Fruit fly (Drosophila melanogaster) whole organism, prepupa: ENCODE measurements around the gene Gss2.

Experiments used
- Blimp-1 ChIP-seq: fragments of 200-800 bp; sonication (Bioruptor generic); optimal IDR thresholded peaks from 3 replicates; lab custom pipeline; 2017; ENCODE audit warnings: missing biosample characterization, missing genetic modification characterization, mild to moderate bottlenecking, moderate library complexity, missing genetic modification reagents
- CG11294 ChIP-seq: fragments of 200-800 bp; sonication (Bioruptor generic); IDR thresholded peaks from 2 replicates; pipeline ENCODE4 v1.3.6; 2022; ENCODE audit warnings: missing biosample characterization, missing genetic modification characterization
- CG15336 ChIP-seq: fragments of 200-800 bp; sonication (Bioruptor generic); IDR thresholded peaks from 2 replicates; pipeline ENCODE4 v1.3.6; 2022; ENCODE audit warnings: missing biosample characterization, missing genetic modification characterization
- CG31627 ChIP-seq: fragments of 200-800 bp; sonication (Bioruptor generic); optimal IDR thresholded peaks from 3 replicates; lab custom pipeline; 2016; ENCODE audit warnings: missing biosample characterization, missing genetic modification characterization
- CG32006 ChIP-seq: fragments of 200-800 bp; sonication (Bioruptor generic); optimal IDR thresholded peaks from 3 replicates; lab custom pipeline; 2017; ENCODE audit warnings: missing biosample characterization, mild to moderate bottlenecking, missing genetic modification characterization
- CG34406 ChIP-seq: fragments of 200-800 bp; sonication (Bioruptor generic); optimal IDR thresholded peaks from 3 replicates; lab custom pipeline; 2016; ENCODE audit warnings: missing biosample characterization, missing genetic modification characterization
- CG6276 ChIP-seq: fragments of 200-800 bp; sonication (Bioruptor generic); optimal IDR thresholded peaks from 2 replicates; lab custom pipeline; 2017; ENCODE audit warnings: missing biosample characterization, mild to moderate bottlenecking, missing genetic modification characterization
- CG8319 ChIP-seq: fragments of 200-800 bp; sonication (Bioruptor generic); optimal IDR thresholded peaks from 3 replicates; lab custom pipeline; 2016; ENCODE audit warnings: missing biosample characterization, missing genetic modification characterization
- CG8632 ChIP-seq: fragments of 200-800 bp; sonication (Bioruptor generic); optimal IDR thresholded peaks from 3 replicates; lab custom pipeline; 2016; ENCODE audit warnings: missing biosample characterization, missing genetic modification characterization
- CG9139 ChIP-seq: fragments of 200-800 bp; sonication (Bioruptor generic); optimal IDR thresholded peaks from 3 replicates; lab custom pipeline; 2017; ENCODE audit warnings: missing biosample characterization, mild to moderate bottlenecking, missing genetic modification characterization
- Eip78C ChIP-seq: fragments of 200-800 bp; sonication (Bioruptor generic); peaks from one replicate; lab custom pipeline; 2016; ENCODE audit warnings: missing biosample characterization, missing genetic modification characterization
- Eip93F ChIP-seq: fragments of 200-800 bp; sonication (Bioruptor generic); optimal IDR thresholded peaks from 2 replicates; lab custom pipeline; 2016; ENCODE audit warnings: missing biosample characterization, mild to moderate bottlenecking, missing genetic modification characterization
- Ets96B ChIP-seq: fragments of 200-800 bp; optimal IDR thresholded peaks from 2 replicates; lab custom pipeline; 2019; ENCODE audit warnings: missing biosample characterization, mild to moderate bottlenecking, missing genetic modification characterization, moderate library complexity
- Gug ChIP-seq: fragments of 200-800 bp; sonication (Bioruptor generic); IDR thresholded peaks from 2 replicates; pipeline ENCODE4 v1.3.6; 2022; ENCODE audit warnings: missing biosample characterization, missing genetic modification characterization
- Lpt ChIP-seq: fragments of 200-800 bp; sonication (Bioruptor generic); optimal IDR thresholded peaks from 3 replicates; lab custom pipeline; 2016; ENCODE audit warnings: missing biosample characterization, missing genetic modification characterization
- Sox102F ChIP-seq: fragments of 200-800 bp; sonication (Bioruptor generic); optimal IDR thresholded peaks from 2 replicates; lab custom pipeline; 2016; ENCODE audit warnings: missing biosample characterization, mild to moderate bottlenecking, missing genetic modification characterization
- achi ChIP-seq: fragments of 200-800 bp; sonication (Bioruptor generic); optimal IDR thresholded peaks from 3 replicates; lab custom pipeline; 2016; ENCODE audit warnings: missing biosample characterization, missing genetic modification characterization
- acj6 ChIP-seq: fragments of 200-800 bp; sonication (Bioruptor generic); optimal IDR thresholded peaks from 3 replicates; lab custom pipeline; 2016; ENCODE audit warnings: missing biosample characterization, missing genetic modification characterization
- cyc ChIP-seq: fragments of 200-800 bp; sonication (Bioruptor generic); optimal IDR thresholded peaks from 3 replicates; lab custom pipeline; 2016; ENCODE audit warnings: missing biosample characterization, missing genetic modification characterization
- dac ChIP-seq: fragments of 200-800 bp; sonication (Bioruptor generic); optimal IDR thresholded peaks from 2 replicates; lab custom pipeline; 2017; ENCODE audit warnings: missing biosample characterization, mild to moderate bottlenecking, missing genetic modification characterization
- dsx ChIP-seq: fragments of 200-800 bp; optimal IDR thresholded peaks from 3 replicates; lab custom pipeline; 2019; ENCODE audit warnings: missing biosample characterization, mild to moderate bottlenecking, missing genetic modification characterization, moderate library complexity; ENCODE audit not compliant: poor library complexity, severe bottlenecking
- eg ChIP-seq: fragments of 200-800 bp; sonication (Bioruptor generic); IDR thresholded peaks from 3 replicates; pipeline ENCODE4 v1.3.6; 2022; ENCODE audit warnings: missing biosample characterization, missing genetic modification characterization
- fkh ChIP-seq: fragments of 200-800 bp; sonication (Bioruptor generic); optimal IDR thresholded peaks from 3 replicates; lab custom pipeline; 2017; ENCODE audit warnings: missing biosample characterization, mild to moderate bottlenecking, missing genetic modification characterization, moderate library complexity
- net ChIP-seq: fragments of 200-800 bp; sonication (Bioruptor generic); optimal IDR thresholded peaks from 3 replicates; lab custom pipeline; 2016; ENCODE audit warnings: missing biosample characterization, missing genetic modification characterization
- ss ChIP-seq, 2 experiments: fragments of 200-800 bp; sonication (Bioruptor generic); optimal IDR thresholded peaks; 2 replicates in 1 of 2; 3 replicates in 1 of 2; lab custom pipeline; 2017 to 2018; ENCODE audit warnings: mild to moderate bottlenecking in 2 of 2, missing biosample characterization in 2 of 2, missing genetic modification characterization in 2 of 2, moderate library complexity in 1 of 2
- svp ChIP-seq: fragments of 200-800 bp; sonication (Bioruptor generic); peaks from one replicate; lab custom pipeline; 2016; ENCODE audit warnings: missing biosample characterization, missing genetic modification characterization
- topi ChIP-seq: fragments of 200-800 bp; sonication (Bioruptor generic); optimal IDR thresholded peaks from 3 replicates; lab custom pipeline; 2016; ENCODE audit warnings: missing biosample characterization, missing genetic modification characterization
- vri ChIP-seq: fragments of 200-800 bp; sonication (Bioruptor generic); optimal IDR thresholded peaks from 3 replicates; lab custom pipeline; 2016; ENCODE audit warnings: missing biosample characterization, mild to moderate bottlenecking, missing genetic modification characterization

The Gss2 gene

DNA sequence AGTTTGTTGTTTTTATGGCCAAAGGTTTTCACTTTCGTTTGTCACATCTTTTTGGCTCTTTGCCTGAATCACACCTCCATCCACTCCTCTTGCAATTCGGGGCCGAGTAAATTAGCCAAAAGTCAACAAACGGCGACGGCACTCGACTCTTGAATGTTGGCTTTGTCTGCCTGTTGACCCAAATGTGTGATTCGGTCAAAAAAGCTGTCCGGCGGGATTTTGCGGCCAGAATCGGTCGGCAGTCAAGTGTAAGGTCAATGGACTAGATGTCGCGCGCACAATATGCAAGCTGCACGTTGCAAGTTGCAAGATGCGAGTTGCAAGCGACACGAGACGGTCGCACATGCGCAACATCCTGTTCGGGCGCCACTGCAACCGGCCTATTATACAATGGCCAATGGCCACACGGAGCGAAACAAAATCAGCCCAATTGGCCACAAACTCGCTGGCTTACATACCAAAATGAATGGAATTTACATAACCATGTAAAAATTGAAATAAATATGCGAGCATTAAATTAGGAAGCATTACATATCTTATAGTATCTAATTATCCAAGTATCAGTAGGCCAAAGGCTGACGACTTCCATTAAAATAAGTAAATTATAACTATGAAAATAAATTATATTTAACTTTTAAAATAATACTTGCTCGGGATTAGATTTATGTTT, 18.2 kb downstream of the Gss2 start (continued):
- TF ChIP-seq Sox102F (GFP tag; lab: Kevin White, UChicago) = no peak

DNA sequence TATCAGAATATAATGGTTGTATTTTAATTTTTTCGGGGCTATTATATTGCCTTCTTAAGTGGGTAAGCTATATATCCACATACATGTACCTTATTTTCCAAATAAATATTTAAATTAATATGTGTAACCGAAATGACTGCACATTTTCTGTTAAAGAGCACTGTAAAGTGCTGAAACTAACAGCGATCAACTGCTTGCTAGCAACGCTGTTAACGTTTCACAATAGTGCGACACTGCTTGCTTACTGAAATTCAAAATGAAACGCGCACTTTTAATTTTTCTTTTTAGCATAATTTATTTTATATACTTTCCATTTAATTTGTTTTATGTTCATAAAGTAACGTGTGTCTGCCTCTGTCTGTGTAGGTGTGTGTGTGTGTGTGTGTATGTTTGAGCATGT, 24.5 kb downstream of the Gss2 start:
- TF ChIP-seq ss (GFP tag; optimal IDR thresholded peaks at IDR 0.05; lab: Kevin White, UChicago) (no peak), CG6276 (no peak), eg (GFP tag; lab: Robert Waterston, UW) (no peak), CG31627 (GFP tag; lab: Kevin White, UChicago) (no peak), svp (no peak), cyc (no peak), acj6 (GFP tag; lab: Kevin White, UChicago) (no peak), Ets96B (no peak), Sox102F (GFP tag; lab: Kevin White, UChicago) (no peak), dac (no peak), Eip93F (GFP tag; lab: Kevin White, UChicago) (no peak), CG8319 (GFP tag; lab: Kevin White, UChicago) (no peak), dsx (GFP tag; lab: Kevin White, UChicago) (no peak)
- TF ChIP-seq, all 60 proteins: peak for 0

DNA sequence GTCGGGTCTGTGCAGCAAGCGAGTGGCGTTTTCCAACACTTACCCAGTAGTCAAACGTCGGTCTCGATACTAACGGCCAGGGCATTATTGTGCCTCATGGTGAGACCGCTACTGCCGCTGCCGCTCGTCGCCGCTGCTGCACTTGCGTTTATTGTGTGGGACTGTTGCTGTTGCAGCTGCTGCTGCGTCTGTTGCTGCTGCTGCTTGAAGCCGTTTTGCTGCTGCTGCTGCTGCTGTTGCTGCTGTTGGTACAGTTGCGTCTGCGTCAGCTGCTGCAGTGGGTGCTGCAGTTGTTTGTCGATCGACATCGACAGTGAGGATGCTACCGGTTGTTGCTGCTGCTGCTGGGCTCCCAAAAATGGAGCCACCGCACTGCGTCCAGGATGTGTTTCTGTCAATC, 41.2 kb downstream of the Gss2 start:
- no peak for TF ChIP-seq topi
- TF ChIP-seq Lpt (GFP tag; lab: Kevin White, UChicago) = no peak
- no peak for TF ChIP-seq CG9139
- TF ChIP-seq CG32006 (GFP tag; lab: Kevin White, UChicago) = no peak
- TF ChIP-seq fkh (GFP tag; lab: Kevin White, UChicago) = no peak
- no peak for TF ChIP-seq Blimp-1 (GFP tag; lab: Kevin White, UChicago)
- TF ChIP-seq net (GFP tag; lab: Kevin White, UChicago) = no peak
- no peak for TF ChIP-seq CG8632
- TF ChIP-seq achi (GFP tag; lab: Kevin White, UChicago) = no peak
- TF ChIP-seq Gug (GFP tag; lab: Robert Waterston, UW) = no peak
- TF ChIP-seq CG34406 (GFP tag; lab: Kevin White, UChicago) = no peak
- TF ChIP-seq svp = no peak
- TF ChIP-seq CG31627 (GFP tag; lab: Kevin White, UChicago) = no peak
- no peak for TF ChIP-seq vri (GFP tag; lab: Kevin White, UChicago)
- TF ChIP-seq CG15336 (GFP tag; lab: Robert Waterston, UW) = no peak
- TF ChIP-seq CG11294 (GFP tag; lab: Robert Waterston, UW) = no peak
- no peak for TF ChIP-seq Eip78C (GFP tag; lab: Kevin White, UChicago)
